Worm (Caenorhabditis elegans): ENCODE measurements around the gene Y58A7A.1.

DNA sequence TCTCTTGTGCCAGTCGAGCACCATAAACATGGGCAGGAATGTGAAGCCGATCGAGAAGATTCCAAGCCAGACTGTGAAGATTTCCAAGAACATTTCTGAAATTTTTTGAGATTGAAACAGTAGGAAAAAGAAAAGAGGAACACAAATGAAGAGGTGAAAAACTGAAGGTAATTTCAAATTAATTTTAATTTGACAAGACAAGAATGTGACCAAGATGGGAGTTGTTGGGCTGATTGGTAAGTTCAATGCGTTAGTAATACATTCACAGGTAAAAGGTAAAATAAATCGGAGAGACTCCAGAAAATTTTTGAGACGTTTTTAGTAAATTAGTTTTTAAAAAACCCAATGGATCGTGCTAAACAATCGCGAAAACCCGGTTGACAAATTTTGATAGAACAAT is 38.6 kb downstream of the Y58A7A.1 start, which contains the start of gene swt-7:
- TF ChIP-seq ztf-11 (tag; optimal IDR thresholded peaks at IDR 0.05), result no peak
- no peak for TF ChIP-seq nfya-1 (tag; optimal IDR thresholded peaks at IDR 0.05; ENCODE audit: insufficient read depth)
- no peak for TF ChIP-seq nhr-76 (tag; optimal IDR thresholded peaks at IDR 0.05)
